Fruit fly (Drosophila melanogaster): ENCODE results near the gene CG31195.

dm6 chr3R:20802253-20802652 is 40.1 kb upstream of the CG31195 start:
- TF ChIP-seq insv (optimal IDR thresholded peaks at IDR 0.05) (no peak), Sin3A (optimal IDR thresholded peaks at IDR 0.05) (no peak)

All from Kc167 (cell line).